Worm (Caenorhabditis elegans): Measurements from ENCODE around the gene W05E10.1.

- no peak for TF ChIP-seq C38D4.7 (GFP tag; optimal IDR thresholded peaks at IDR 0.05)
- TF ChIP-seq unc-86 (tag; optimal IDR thresholded peaks at IDR 0.05) = no peak
- TF ChIP-seq rnt-1 (tag; optimal IDR thresholded peaks at IDR 0.05) = no peak
- TF ChIP-seq ama-1 (optimal IDR thresholded peaks at IDR 0.05) = no peak
- no peak for TF ChIP-seq sox-2 (GFP tag; IDR thresholded peaks at IDR 0.05)
- TF ChIP-seq ceh-19 (GFP tag; optimal IDR thresholded peaks at IDR 0.05) = no peak
- TF ChIP-seq ceh-24 (tag; optimal IDR thresholded peaks at IDR 0.05) = no peak
- no peak for TF ChIP-seq ceh-22 (tag; optimal IDR thresholded peaks at IDR 0.05)
- TF ChIP-seq nfya-1 (tag; optimal IDR thresholded peaks at IDR 0.05) = no peak
- TF ChIP-seq nhr-11 (tag; optimal IDR thresholded peaks at IDR 0.05) = no peak
- TF ChIP-seq tbx-7 (tag; optimal IDR thresholded peaks at IDR 0.05) = no peak
- no peak for TF ChIP-seq pag-3 (tag; optimal IDR thresholded peaks at IDR 0.05; ENCODE audit: borderline replicate concordance)
- TF ChIP-seq ceh-9 (tag; optimal IDR thresholded peaks at IDR 0.05) = no peak
- no peak for TF ChIP-seq hlh-15 (tag; optimal IDR thresholded peaks at IDR 0.05)
Measured at ce11 chrV:11677494-11677893, 14.0 kb downstream of the W05E10.1 start.

All from whole organism, late embryonic.